Fruit fly (Drosophila melanogaster) whole organism, embryonic: ENCODE results near the gene Syx13.

Experiments used
- CG10274 ChIP-seq: fragments of 200-800 bp; sonication (Bioruptor generic); optimal IDR thresholded peaks from 3 replicates; lab custom pipeline; 2017; ENCODE audit warnings: missing biosample characterization, mild to moderate bottlenecking, missing genetic modification characterization
- CG10321 ChIP-seq: fragments of 200-800 bp; sonication (Bioruptor generic); IDR thresholded peaks from 2 replicates; pipeline ENCODE4 v1.3.6; 2022; ENCODE audit warnings: missing biosample characterization, missing genetic modification characterization
- CG10959 ChIP-seq: fragments of 200-800 bp; sonication (Bioruptor generic); IDR thresholded peaks from 2 replicates; pipeline ENCODE4 v1.3.6; 2022; ENCODE audit warnings: missing biosample characterization, missing genetic modification characterization
- CG11093 ChIP-seq: fragments of 200-800 bp; sonication (Bioruptor generic); IDR thresholded peaks from 3 replicates; pipeline ENCODE4 v1.3.6; 2022; ENCODE audit warnings: missing biosample characterization, missing genetic modification characterization
- CG12236 ChIP-seq: fragments of 200-800 bp; sonication (Bioruptor generic); optimal IDR thresholded peaks from 2 replicates; lab custom pipeline; 2016; ENCODE audit warnings: missing biosample characterization, missing genetic modification characterization
- CG12391 ChIP-seq: fragments of 200-800 bp; sonication (Bioruptor generic); optimal IDR thresholded peaks from 3 replicates; lab custom pipeline; 2018; ENCODE audit warnings: missing biosample characterization, mild to moderate bottlenecking, missing genetic modification characterization, moderate library complexity
- CG14710 ChIP-seq: fragments of 200-800 bp; sonication (Bioruptor generic); optimal IDR thresholded peaks from 3 replicates; lab custom pipeline; 2019; ENCODE audit warnings: missing biosample characterization, mild to moderate bottlenecking, missing genetic modification characterization, moderate library complexity
- CG15696 ChIP-seq: fragments of 200-800 bp; sonication (Bioruptor generic); optimal IDR thresholded peaks from 2 replicates; lab custom pipeline; 2019; ENCODE audit warnings: missing biosample characterization, mild to moderate bottlenecking, missing genetic modification characterization, moderate library complexity
- CG1602 ChIP-seq: fragments of 200-800 bp; sonication (Bioruptor generic); optimal IDR thresholded peaks from 3 replicates; lab custom pipeline; 2016; ENCODE audit warnings: missing biosample characterization, missing genetic modification characterization
- CG1603 ChIP-seq: fragments of 200-800 bp; sonication (Bioruptor generic); optimal IDR thresholded peaks from 2 replicates; lab custom pipeline; 2019; ENCODE audit warnings: missing biosample characterization, mild to moderate bottlenecking, missing genetic modification characterization, moderate library complexity
- CG17802 ChIP-seq: fragments of 200-800 bp; sonication (Bioruptor generic); optimal IDR thresholded peaks from 2 replicates; lab custom pipeline; 2018; ENCODE audit warnings: missing biosample characterization, mild to moderate bottlenecking, missing genetic modification characterization, moderate library complexity
- CG17912 ChIP-seq: fragments of 200-800 bp; sonication (Bioruptor generic); optimal IDR thresholded peaks from 2 replicates; lab custom pipeline; 2018; ENCODE audit warnings: missing biosample characterization, mild to moderate bottlenecking, missing genetic modification characterization
- CG18599 ChIP-seq: fragments of 200-800 bp; sonication (Bioruptor generic); optimal IDR thresholded peaks from 3 replicates; lab custom pipeline; 2017; ENCODE audit warnings: missing biosample characterization, missing genetic modification characterization, mild to moderate bottlenecking, moderate library complexity, missing genetic modification reagents
- CG18619 ChIP-seq: fragments of 200-800 bp; sonication (Bioruptor generic); optimal IDR thresholded peaks from 3 replicates; lab custom pipeline; 2017; ENCODE audit warnings: missing biosample characterization, mild to moderate bottlenecking, missing genetic modification characterization
- CG3065 ChIP-seq: fragments of 200-800 bp; sonication (Bioruptor generic); optimal IDR thresholded peaks from 2 replicates; lab custom pipeline; 2016; ENCODE audit warnings: missing biosample characterization, missing genetic modification characterization
- CG31365 ChIP-seq: fragments of 200-800 bp; sonication (Bioruptor generic); optimal IDR thresholded peaks from 2 replicates; lab custom pipeline; 2018; ENCODE audit warnings: missing biosample characterization, mild to moderate bottlenecking, missing genetic modification characterization
- CG34376 ChIP-seq: fragments of 200-800 bp; sonication (Bioruptor generic); optimal IDR thresholded peaks from 2 replicates; lab custom pipeline; 2018; ENCODE audit warnings: missing biosample characterization, mild to moderate bottlenecking, missing genetic modification characterization
- CG4360 ChIP-seq: fragments of 200-800 bp; sonication (Bioruptor generic); IDR thresholded peaks from 2 replicates; pipeline ENCODE4 v1.3.6; 2022; ENCODE audit warnings: missing biosample characterization, missing genetic modification characterization
- CG6765 ChIP-seq: fragments of 200-800 bp; sonication (Bioruptor generic); optimal IDR thresholded peaks from 3 replicates; lab custom pipeline; 2017; ENCODE audit warnings: missing biosample characterization, mild to moderate bottlenecking, missing genetic modification characterization
- CG7963 ChIP-seq: fragments of 200-800 bp; sonication (Bioruptor generic); IDR thresholded peaks from 3 replicates; pipeline ENCODE4 v1.3.6; 2022; ENCODE audit warnings: missing biosample characterization, missing genetic modification characterization; ENCODE audit not compliant: partially characterized antibody
- CG9876 ChIP-seq: fragments of 200-800 bp; sonication (Bioruptor generic); optimal IDR thresholded peaks from 2 replicates; lab custom pipeline; 2016; ENCODE audit warnings: missing biosample characterization, missing genetic modification characterization
- CHES-1-like ChIP-seq: fragments of 200-800 bp; sonication (Bioruptor generic); optimal IDR thresholded peaks from 2 replicates; lab custom pipeline; 2016; ENCODE audit warnings: missing biosample characterization, missing genetic modification characterization
- D ChIP-seq, 2 experiments: fragments of 200-800 bp in 1 of 2; fragments of >200 bp in 1 of 2; sonication (Bioruptor generic) in 1 of 2; optimal IDR thresholded peaks; 2 replicates in 1 of 2; 3 replicates in 1 of 2; lab custom pipeline; 2017; ENCODE audit warnings: mild to moderate bottlenecking in 1 of 2, missing biosample characterization in 1 of 2, missing genetic modification characterization in 1 of 2, missing genetic modification reagents in 1 of 2
- Ets97D ChIP-seq: fragments of 200-800 bp; sonication (Bioruptor generic); optimal IDR thresholded peaks from 3 replicates; lab custom pipeline; 2016; ENCODE audit warnings: missing biosample characterization, missing genetic modification characterization
- H15 ChIP-seq: fragments of 200-800 bp; sonication (Bioruptor generic); IDR thresholded peaks from 3 replicates; pipeline ENCODE4 v1.3.6; 2022; ENCODE audit warnings: missing biosample characterization, missing genetic modification characterization
- Hmr ChIP-seq: fragments of 200-800 bp; sonication (Bioruptor generic); optimal IDR thresholded peaks from 3 replicates; lab custom pipeline; 2017; ENCODE audit warnings: mild to moderate bottlenecking, missing biosample characterization, missing genetic modification reagents, missing genetic modification characterization
- MESR4 ChIP-seq: fragments of 200-800 bp; sonication (Bioruptor generic); optimal IDR thresholded peaks from 2 replicates; lab custom pipeline; 2018; ENCODE audit warnings: missing biosample characterization, mild to moderate bottlenecking, missing genetic modification characterization, moderate library complexity
- Sox100B ChIP-seq: fragments of 200-800 bp; sonication (Bioruptor generic); optimal IDR thresholded peaks from 3 replicates; lab custom pipeline; 2018; ENCODE audit warnings: missing biosample characterization, mild to moderate bottlenecking, missing genetic modification characterization
- TFAM ChIP-seq: fragments of 200-800 bp; sonication (Bioruptor generic); optimal IDR thresholded peaks from 2 replicates; lab custom pipeline; 2017; ENCODE audit warnings: missing biosample characterization, missing genetic modification characterization, inconsistent platforms
- Taf1 ChIP-seq: fragments of 200-800 bp; sonication (Bioruptor generic); IDR thresholded peaks from 2 replicates; pipeline ENCODE4 v1.3.6; 2022; ENCODE audit warnings: missing biosample characterization, missing genetic modification characterization
- Vsx1 ChIP-seq: fragments of 200-800 bp; sonication (Bioruptor generic); optimal IDR thresholded peaks from 2 replicates; lab custom pipeline; 2017; ENCODE audit warnings: missing biosample characterization, mild to moderate bottlenecking, missing genetic modification characterization, missing genetic modification reagents
- ac ChIP-seq: fragments of 200-800 bp; sonication (Bioruptor generic); optimal IDR thresholded peaks from 3 replicates; lab custom pipeline; 2017; ENCODE audit warnings: missing biosample characterization, mild to moderate bottlenecking, missing genetic modification characterization
- aop ChIP-seq: fragments of 200-800 bp; sonication (Bioruptor generic); IDR thresholded peaks from 2 replicates; pipeline ENCODE4 v1.3.6; 2022; ENCODE audit warnings: missing biosample characterization, missing genetic modification characterization
- az2 ChIP-seq: fragments of 200-800 bp; sonication (Bioruptor generic); optimal IDR thresholded peaks from 3 replicates; lab custom pipeline; 2016; ENCODE audit warnings: missing biosample characterization, missing genetic modification characterization
- cato ChIP-seq: fragments of 200-800 bp; sonication (Bioruptor generic); optimal IDR thresholded peaks from 2 replicates; lab custom pipeline; 2016; ENCODE audit warnings: missing biosample characterization, missing genetic modification characterization, borderline replicate concordance
- chn ChIP-seq: fragments of 200-800 bp; sonication (Bioruptor generic); optimal IDR thresholded peaks from 2 replicates; lab custom pipeline; 2016; ENCODE audit warnings: missing biosample characterization, missing genetic modification characterization
- crc ChIP-seq: fragments of 200-800 bp; sonication (Bioruptor generic); optimal IDR thresholded peaks from 2 replicates; lab custom pipeline; 2016; ENCODE audit warnings: missing biosample characterization, missing genetic modification characterization
- dimm ChIP-seq: fragments of 200-800 bp; sonication (Bioruptor generic); IDR thresholded peaks from 2 replicates; pipeline ENCODE4 v1.3.6; 2022; ENCODE audit warnings: missing biosample characterization, missing genetic modification characterization
- emc ChIP-seq: fragments of 200-800 bp; sonication (Bioruptor generic); optimal IDR thresholded peaks from 2 replicates; lab custom pipeline; 2016; ENCODE audit warnings: missing biosample characterization, missing genetic modification characterization
- hbn ChIP-seq: fragments of 200-800 bp; sonication (Bioruptor generic); IDR thresholded peaks from 2 replicates; pipeline ENCODE4 v1.3.6; 2022; ENCODE audit warnings: missing biosample characterization, missing genetic modification characterization; ENCODE audit not compliant: partially characterized antibody
- hkb ChIP-seq, 2 experiments: fragments of 200-800 bp in 1 of 2; fragments of >200 bp in 1 of 2; sonication (Bioruptor generic) in 1 of 2; IDR thresholded peaks in 1 of 2; optimal IDR thresholded peaks in 1 of 2; 2 replicates each; pipeline versions ENCODE4 v1.3.6 to Lab custom; 2017 to 2022; ENCODE audit warnings: missing biosample characterization in 1 of 2, missing genetic modification characterization in 1 of 2
- kah ChIP-seq: fragments of 200-800 bp; sonication (Bioruptor generic); optimal IDR thresholded peaks from 2 replicates; lab custom pipeline; 2018; ENCODE audit warnings: missing biosample characterization, mild to moderate bottlenecking, missing genetic modification characterization
- lola ChIP-seq, 3 experiments: fragments of >200 bp in 2 of 3; fragments of 200-800 bp in 1 of 3; sonication (Bioruptor generic) in 1 of 3; optimal IDR thresholded peaks; 2 replicates each; lab custom pipeline; 2017 to 2019; ENCODE audit warnings: missing biosample characterization in 3 of 3, missing genetic modification characterization in 3 of 3, mild to moderate bottlenecking in 1 of 3, moderate library complexity in 1 of 3
- lov ChIP-seq, 2 experiments: fragments of 200-800 bp in 1 of 2; fragments of >200 bp in 1 of 2; sonication (Bioruptor generic) in 1 of 2; IDR thresholded peaks in 1 of 2; optimal IDR thresholded peaks in 1 of 2; 2 replicates in 1 of 2; 3 replicates in 1 of 2; pipeline versions ENCODE4 v1.3.6 to Lab custom; 2017 to 2022; ENCODE audit warnings: missing biosample characterization in 1 of 2, missing genetic modification characterization in 1 of 2
- nmo ChIP-seq: fragments of 200-800 bp; sonication (Bioruptor generic); optimal IDR thresholded peaks from 2 replicates; lab custom pipeline; 2018; ENCODE audit warnings: missing biosample characterization, mild to moderate bottlenecking, missing genetic modification characterization, moderate library complexity
- tgo ChIP-seq: fragments of 200-800 bp; sonication (Bioruptor generic); IDR thresholded peaks from 3 replicates; pipeline ENCODE4 v1.3.6; 2022; ENCODE audit warnings: missing biosample characterization, missing genetic modification characterization
- unpg ChIP-seq: fragments of 200-800 bp; sonication (Bioruptor generic); optimal IDR thresholded peaks from 3 replicates; lab custom pipeline; 2018; ENCODE audit warnings: missing biosample characterization, mild to moderate bottlenecking, missing genetic modification characterization, moderate library complexity
- usp ChIP-seq: fragments of >200 bp; optimal IDR thresholded peaks from 2 replicates; lab custom pipeline; 2017; ENCODE audit warnings: missing biosample characterization, missing genetic modification characterization
- zen ChIP-seq: fragments of 200-800 bp; sonication (Bioruptor generic); optimal IDR thresholded peaks from 3 replicates; lab custom pipeline; 2018; ENCODE audit warnings: missing biosample characterization, mild to moderate bottlenecking, missing genetic modification characterization, moderate library complexity

The Syx13 gene

DNA sequence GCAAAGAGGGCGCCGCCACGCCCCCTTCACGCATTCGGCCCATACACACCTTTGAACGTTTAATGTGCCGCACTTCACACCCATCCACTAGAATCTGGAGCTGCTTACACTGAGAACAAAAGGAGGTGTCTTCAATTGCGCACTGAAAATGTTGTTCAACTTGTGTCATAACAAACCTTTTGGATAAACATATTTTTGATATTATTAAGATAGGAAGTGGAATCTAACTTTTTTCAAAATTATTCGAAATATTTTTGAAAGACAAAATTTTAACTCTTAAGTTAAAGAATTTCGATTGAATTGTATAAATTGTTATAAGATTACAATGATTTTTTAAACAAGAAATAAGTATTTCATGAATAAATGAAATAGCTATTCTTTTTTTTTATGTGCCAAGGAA, 24.1 kb downstream of the Syx13 start (continued):
- no peak for TF ChIP-seq Taf1 (GFP tag; lab: Robert Waterston, UW)
- peak; percentile 60 for TF ChIP-seq nmo
- peak; percentile 67 for TF ChIP-seq CG14710 (tag; lab: Kevin White, UChicago)
- no peak for TF ChIP-seq D (optimal IDR thresholded peaks at IDR 0.05; lab: Kevin White, UChicago)
- peak; percentile 10 for TF ChIP-seq D (GFP tag; optimal IDR thresholded peaks at IDR 0.05; lab: Kevin White, UChicago)
- peak; percentile 70 for TF ChIP-seq CG15696
- TF ChIP-seq TFAM (GFP tag; lab: Kevin White, UChicago) = no peak
- no peak for TF ChIP-seq Hmr (GFP tag; lab: Kevin White, UChicago)
- TF ChIP-seq hkb (optimal IDR thresholded peaks at IDR 0.05; lab: Kevin White, UChicago) = no peak
- TF ChIP-seq hkb (GFP tag; IDR thresholded peaks at IDR 0.05; lab: Robert Waterston, UW) = no peak
- TF ChIP-seq H15 (GFP tag; lab: Robert Waterston, UW) = no peak
- peak; percentile 31 for TF ChIP-seq unpg (GFP tag; lab: Kevin White, UChicago)
- TF ChIP-seq CG31365 (tag; lab: Kevin White, UChicago) = no peak
- TF ChIP-seq hbn (GFP tag; lab: Robert Waterston, UW) = no peak
- peak in 1 of 3 experiments; percentile 84 for TF ChIP-seq lola (GFP tag; optimal IDR thresholded peaks at IDR 0.05; lab: Kevin White, UChicago)
- no peak for TF ChIP-seq Vsx1 (GFP tag; lab: Kevin White, UChicago)
- no peak for TF ChIP-seq kah (GFP tag; lab: Kevin White, UChicago)
- no peak for TF ChIP-seq CG9876
- TF ChIP-seq chn (GFP tag; lab: Kevin White, UChicago) = peak; percentile 16
- TF ChIP-seq aop = peak; percentile 13; the same call in 1 of the 2 replicates
- peak; percentile 6 for TF ChIP-seq CG12236 (GFP tag; lab: Kevin White, UChicago)
- peak; percentile 33 for TF ChIP-seq ac (GFP tag; lab: Kevin White, UChicago)
- no peak for TF ChIP-seq CHES-1-like
- no peak for TF ChIP-seq usp
- peak; percentile 28 for TF ChIP-seq CG3065 (GFP tag; lab: Kevin White, UChicago)
- no peak for TF ChIP-seq CG18599 (GFP tag; lab: Kevin White, UChicago)
- no peak for TF ChIP-seq CG17802 (tag; lab: Kevin White, UChicago)
- no peak for TF ChIP-seq tgo
- no peak for TF ChIP-seq Ets97D (GFP tag; lab: Kevin White, UChicago)
- no peak for TF ChIP-seq CG7963 (GFP tag; lab: Robert Waterston, UW)
- TF ChIP-seq CG18619 = peak; percentile 14
- TF ChIP-seq CG10321 (GFP tag; lab: Robert Waterston, UW) = no peak
- TF ChIP-seq emc (GFP tag; lab: Kevin White, UChicago) = no peak
- no peak for TF ChIP-seq CG10274 (GFP tag; lab: Kevin White, UChicago)
- TF ChIP-seq CG4360 (GFP tag; lab: Robert Waterston, UW) = no peak
- no peak for TF ChIP-seq CG17912 (GFP tag; lab: Kevin White, UChicago)
- TF ChIP-seq zen (tag; lab: Kevin White, UChicago) = peak; percentile 51
- peak; percentile 24 for TF ChIP-seq CG1602 (GFP tag; lab: Kevin White, UChicago)
- TF ChIP-seq cato (GFP tag; lab: Kevin White, UChicago) = no peak
- TF ChIP-seq CG12391 (tag; lab: Kevin White, UChicago) = peak; percentile 70
- no peak for TF ChIP-seq CG34376 (GFP tag; lab: Kevin White, UChicago)
- peak; percentile 21 for TF ChIP-seq CG1603 (tag; lab: Kevin White, UChicago)
- no peak for TF ChIP-seq CG11093
- TF ChIP-seq Sox100B (GFP tag; lab: Kevin White, UChicago) = no peak
- no peak for TF ChIP-seq crc (GFP tag; lab: Kevin White, UChicago)
- no peak for TF ChIP-seq CG6765 (GFP tag; lab: Kevin White, UChicago)
- TF ChIP-seq dimm (GFP tag; lab: Robert Waterston, UW) = no peak
- no peak for TF ChIP-seq MESR4 (GFP tag; lab: Kevin White, UChicago)
- TF ChIP-seq CG10959 (GFP tag; lab: Robert Waterston, UW) = peak; percentile 42; the same call in 1 of the 2 replicates
- TF ChIP-seq lov (optimal IDR thresholded peaks at IDR 0.05; lab: Kevin White, UChicago) = no peak
- peak; percentile 56; the same call in 1 of the 3 replicates for TF ChIP-seq lov (GFP tag; IDR thresholded peaks at IDR 0.05; lab: Robert Waterston, UW)
- TF ChIP-seq az2 = peak; percentile 39
